Fruit fly (Drosophila melanogaster): ENCODE measurements around the gene Myb.

Myb gene

dm6 chrX:15849021-15849420 lies 8.6 kb downstream of the Myb start, which contains the start of gene sun:
sun (minus strand) TSS chrX:15849258.
- TF ChIP-seq fkh (GFP tag; optimal IDR thresholded peaks at IDR 0.05) (no peak), Met (GFP tag; optimal IDR thresholded peaks at IDR 0.05) (no peak), Sox102F (GFP tag; optimal IDR thresholded peaks at IDR 0.05) (no peak), net (GFP tag; optimal IDR thresholded peaks at IDR 0.05) (no peak), cyc (GFP tag; optimal IDR thresholded peaks at IDR 0.05) (no peak), Ets96B (tag; optimal IDR thresholded peaks at IDR 0.05) (no peak), svp (GFP tag) (peak; percentile 6), pdm3 (GFP tag; optimal IDR thresholded peaks at IDR 0.05) (no peak), CG6276 (GFP tag; optimal IDR thresholded peaks at IDR 0.05) (no peak), Hr38 (GFP tag; optimal IDR thresholded peaks at IDR 0.05) (no peak), lz (GFP tag; optimal IDR thresholded peaks at IDR 0.05) (no peak), Hr4 (GFP tag; optimal IDR thresholded peaks at IDR 0.05) (no peak), CG11294 (GFP tag; IDR thresholded peaks at IDR 0.05) (no peak), vri (GFP tag; optimal IDR thresholded peaks at IDR 0.05) (peak; percentile 77), Eip93F (GFP tag; optimal IDR thresholded peaks at IDR 0.05) (no peak), Eip78C (GFP tag) (peak; percentile 31), CG11762 (GFP tag; optimal IDR thresholded peaks at IDR 0.05; ENCODE audit: insufficient read depth) (no peak), Hr39 (GFP tag; optimal IDR thresholded peaks at IDR 0.05) (no peak), esn (GFP tag; optimal IDR thresholded peaks at IDR 0.05) (no peak), CG8632 (GFP tag; optimal IDR thresholded peaks at IDR 0.05) (no peak), CG8319 (GFP tag; optimal IDR thresholded peaks at IDR 0.05) (no peak)

dm6 chrX:15844139-15844538 lies 13.5 kb downstream of the Myb start, which contains the start of the genes ArgRS and CG8578:
ArgRS (minus strand) TSS chrX:15844145.
CG8578 (plus strand) TSS chrX:15844476.
- no peak for TF ChIP-seq Eip93F (GFP tag; optimal IDR thresholded peaks at IDR 0.05)
- TF ChIP-seq Sox102F (GFP tag; optimal IDR thresholded peaks at IDR 0.05) = no peak
- no peak for TF ChIP-seq dac (GFP tag; optimal IDR thresholded peaks at IDR 0.05)
- TF ChIP-seq Gug (GFP tag; IDR thresholded peaks at IDR 0.05) = peak; percentile 78
- TF ChIP-seq Ets21C (GFP tag; optimal IDR thresholded peaks at IDR 0.05) = peak; percentile 44
- TF ChIP-seq CG15336 (GFP tag; IDR thresholded peaks at IDR 0.05) = peak; percentile 29; the same call in 1 of the 2 replicates
- TF ChIP-seq CG8319 (GFP tag; optimal IDR thresholded peaks at IDR 0.05) = no peak
- TF ChIP-seq Eip78C (GFP tag) = peak; percentile 91
- TF ChIP-seq fd59A (GFP tag; optimal IDR thresholded peaks at IDR 0.05) = no peak
- TF ChIP-seq CG16779 (tag; optimal IDR thresholded peaks at IDR 0.05) = no peak
- peak; percentile 20 for TF ChIP-seq CG6792 (GFP tag; optimal IDR thresholded peaks at IDR 0.05)
- peak; percentile 29 for TF ChIP-seq CG11762 (GFP tag; optimal IDR thresholded peaks at IDR 0.05; ENCODE audit: insufficient read depth)
- TF ChIP-seq CG8632 (GFP tag; optimal IDR thresholded peaks at IDR 0.05) = no peak
- no peak for TF ChIP-seq pdm3 (GFP tag; optimal IDR thresholded peaks at IDR 0.05)
- peak; percentile 17 for TF ChIP-seq OdsH (GFP tag; optimal IDR thresholded peaks at IDR 0.05)
- no peak for TF ChIP-seq fd85E (GFP tag; optimal IDR thresholded peaks at IDR 0.05)
- TF ChIP-seq acj6 (GFP tag; optimal IDR thresholded peaks at IDR 0.05) = peak; percentile 28
- peak; percentile 74 for TF ChIP-seq lz (GFP tag; optimal IDR thresholded peaks at IDR 0.05)
- 0 out of 2 replicates have a peak, but pooled peaks have one; percentile 33 for TF ChIP-seq CG11294 (GFP tag; IDR thresholded peaks at IDR 0.05)
- no peak for TF ChIP-seq CG11902 (GFP tag; optimal IDR thresholded peaks at IDR 0.05)
- no peak for TF ChIP-seq svp (GFP tag)
- peak; percentile 62 for TF ChIP-seq topi (GFP tag; optimal IDR thresholded peaks at IDR 0.05)
- TF ChIP-seq Sox15 (GFP tag; optimal IDR thresholded peaks at IDR 0.05) = peak; percentile 27
- TF ChIP-seq net (GFP tag; optimal IDR thresholded peaks at IDR 0.05) = no peak
- TF ChIP-seq cyc (GFP tag; optimal IDR thresholded peaks at IDR 0.05) = peak; percentile 36
- peak; percentile 80 for TF ChIP-seq Eip75B (GFP tag; optimal IDR thresholded peaks at IDR 0.05)
- peak in 1 of 2 experiments; percentile 67 for TF ChIP-seq ss (GFP tag; optimal IDR thresholded peaks at IDR 0.05)
- peak; percentile 60 for TF ChIP-seq Hr39 (GFP tag; optimal IDR thresholded peaks at IDR 0.05)
- TF ChIP-seq Hr4 (GFP tag; optimal IDR thresholded peaks at IDR 0.05) = peak; percentile 72
- no peak for TF ChIP-seq CG10669 (GFP tag; optimal IDR thresholded peaks at IDR 0.05)
- TF ChIP-seq spab (GFP tag; optimal IDR thresholded peaks at IDR 0.05) = no peak
- TF ChIP-seq vri (GFP tag; optimal IDR thresholded peaks at IDR 0.05) = no peak
- peak; percentile 43 for TF ChIP-seq esn (GFP tag; optimal IDR thresholded peaks at IDR 0.05)
- no peak for TF ChIP-seq salr (GFP tag; optimal IDR thresholded peaks at IDR 0.05)
- TF ChIP-seq Lpt (GFP tag; optimal IDR thresholded peaks at IDR 0.05) = no peak
- TF ChIP-seq CG31627 (GFP tag; optimal IDR thresholded peaks at IDR 0.05) = peak; percentile 49
- peak; percentile 58 for TF ChIP-seq CG10631 (GFP tag; optimal IDR thresholded peaks at IDR 0.05)
- TF ChIP-seq CG3919 (GFP tag; optimal IDR thresholded peaks at IDR 0.05) = no peak
- TF ChIP-seq Hr38 (GFP tag; optimal IDR thresholded peaks at IDR 0.05) = no peak
- TF ChIP-seq CG3032 (tag; optimal IDR thresholded peaks at IDR 0.05) = peak; percentile 69
- TF ChIP-seq CG6276 (GFP tag; optimal IDR thresholded peaks at IDR 0.05) = no peak
- no peak for TF ChIP-seq CG6854 (GFP tag; optimal IDR thresholded peaks at IDR 0.05)
- no peak for TF ChIP-seq fkh (GFP tag; optimal IDR thresholded peaks at IDR 0.05)
- TF ChIP-seq CG34406 (GFP tag; optimal IDR thresholded peaks at IDR 0.05) = no peak
- no peak for TF ChIP-seq Smox (GFP tag; optimal IDR thresholded peaks at IDR 0.05)

Data from whole organism, prepupa.